Fruit fly (Drosophila melanogaster) whole organism, embryonic: Measurements from ENCODE around the gene CCHa2.

ENCODE experiments used
- CG16863 ChIP-seq: fragments of 200-800 bp; sonication (Bioruptor generic); optimal IDR thresholded peaks from 3 replicates; lab custom pipeline; 2016; ENCODE audit warnings: missing biosample characterization, missing genetic modification characterization
- CG17829 ChIP-seq: fragments of 200-800 bp; optimal IDR thresholded peaks from 2 replicates; lab custom pipeline; 2019; ENCODE audit warnings: missing biosample characterization, mild to moderate bottlenecking, missing genetic modification characterization, moderate library complexity
- CG4360 ChIP-seq: fragments of 200-800 bp; sonication (Bioruptor generic); IDR thresholded peaks from 2 replicates; pipeline ENCODE4 v1.3.6; 2022; ENCODE audit warnings: missing biosample characterization, missing genetic modification characterization
- CG7987 ChIP-seq: fragments of 200-800 bp; sonication (Bioruptor generic); optimal IDR thresholded peaks from 2 replicates; lab custom pipeline; 2018; ENCODE audit warnings: missing biosample characterization, mild to moderate bottlenecking, missing genetic modification characterization, moderate library complexity
- Hr78 ChIP-seq, 2 experiments: fragments of 200-800 bp in 1 of 2; fragments of >200 bp in 1 of 2; sonication (Bioruptor generic) in 1 of 2; optimal IDR thresholded peaks; 2 replicates each; lab custom pipeline; 2017 to 2019; ENCODE audit warnings: missing biosample characterization in 2 of 2, missing genetic modification characterization in 2 of 2, mild to moderate bottlenecking in 1 of 2, moderate library complexity in 1 of 2
- gcm2 ChIP-seq: fragments of 200-800 bp; sonication (Bioruptor generic); optimal IDR thresholded peaks from 2 replicates; lab custom pipeline; 2016; ENCODE audit warnings: missing biosample characterization, missing genetic modification characterization
- psq ChIP-seq: fragments of 200-800 bp; sonication (Bioruptor generic); optimal IDR thresholded peaks from 2 replicates; lab custom pipeline; 2017; ENCODE audit warnings: missing biosample characterization, missing genetic modification characterization
- vvl ChIP-seq: fragments of 200-800 bp; sonication (Bioruptor generic); IDR thresholded peaks from 2 replicates; pipeline ENCODE4 v1.3.6; 2022; ENCODE audit warnings: missing biosample characterization, missing genetic modification characterization

dm6 chr3R:13360108-13360507, 34.9 kb downstream of the CCHa2 start:
- TF ChIP-seq Hr78 (GFP tag; optimal IDR thresholded peaks at IDR 0.05; lab: Kevin White, UChicago), result no peak
- no peak for TF ChIP-seq CG7987 (GFP tag; lab: Kevin White, UChicago)
- TF ChIP-seq CG17829 (tag; lab: Kevin White, UChicago), result no peak
- TF ChIP-seq CG4360, result no peak
- no peak for TF ChIP-seq gcm2 (GFP tag; lab: Kevin White, UChicago)
- no peak for TF ChIP-seq psq (GFP tag; lab: Kevin White, UChicago)
- no peak for TF ChIP-seq vvl (GFP tag; lab: Robert Waterston, UW)
- no peak for TF ChIP-seq CG16863
